Worm (Caenorhabditis elegans) whole organism, L4 larva: ENCODE results near the gene algn-7.

Source experiments
- dmd-8 ChIP-seq: fragments of 200-800 bp; sonication (Bioruptor generic); IDR thresholded peaks from 2 replicates; pipeline ENCODE4 v1.3.6; 2022; ENCODE audit warnings: missing genetic modification characterization, missing compliant biosample characterization
- mdl-1 ChIP-seq, 2 experiments: fragments of 150-350 bp in 1 of 2; sonication (generic microtip) in 1 of 2; optimal IDR thresholded peaks; 2 replicates each; lab custom pipeline; 2014 to 2017; ENCODE audit warnings: missing biosample characterization in 2 of 2, missing genetic modification characterization in 2 of 2
- pha-4 ChIP-seq, 2 experiments: fragments of 150-350 bp in 1 of 2; fragments of 200-800 bp in 1 of 2; sonication (Bioruptor generic) in 1 of 2; IDR thresholded peaks in 1 of 2; optimal IDR thresholded peaks in 1 of 2; 2 replicates each; pipeline versions ENCODE4 v1.3.6 to Lab custom; 2014 to 2022; ENCODE audit warnings: missing genetic modification characterization in 2 of 2, missing genetic modification reagents in 2 of 2, missing biosample characterization in 1 of 2, missing compliant biosample characterization in 1 of 2
- snpc-4 ChIP-seq: fragments of 150-350 bp; optimal IDR thresholded peaks from 2 replicates; lab custom pipeline; 2014; ENCODE audit warnings: missing biosample characterization, missing genetic modification characterization
- unc-62 ChIP-seq, 3 experiments: fragments of 150-350 bp in 1 of 3; sonication (generic microtip); optimal IDR thresholded peaks in 2 of 3; peaks in 1 of 3; 1 replicate in 1 of 3; 2 replicates in 2 of 3; lab custom pipeline; 2014 to 2017; ENCODE audit warnings: missing biosample characterization in 3 of 3, missing genetic modification characterization in 3 of 3, missing genetic modification reagents in 3 of 3, missing genotype in 1 of 3
- zag-1 ChIP-seq: fragments of 150-350 bp; optimal IDR thresholded peaks from 2 replicates; lab custom pipeline; 2014; ENCODE audit warnings: missing biosample characterization, missing genetic modification characterization

ce11 chrV:19946529-19946928 lies 12.4 kb upstream of the algn-7 start, which contains the start of gene dhs-24:
- TF ChIP-seq pha-4 (GFP tag; IDR thresholded peaks at IDR 0.05; lab: Robert Waterston, UW) = no peak
- TF ChIP-seq pha-4 (tag; optimal IDR thresholded peaks at IDR 0.05; lab: Kevin White, UChicago) = no peak
- no peak for TF ChIP-seq mdl-1 (tag; optimal IDR thresholded peaks at IDR 0.05; lab: Kevin White, UChicago)
- TF ChIP-seq dmd-8 (GFP tag; lab: Robert Waterston, UW) = no peak
- TF ChIP-seq zag-1 (tag; lab: Kevin White, UChicago) = no peak
- no peak for TF ChIP-seq unc-62 (GFP tag; optimal IDR thresholded peaks at IDR 0.05 in 1 of 2; lab: Kevin White, UChicago)
- no peak for TF ChIP-seq unc-62 (tag; optimal IDR thresholded peaks at IDR 0.05; lab: Kevin White, UChicago)
- no peak for TF ChIP-seq snpc-4 (tag; lab: Kevin White, UChicago)
